Fruit fly (Drosophila melanogaster) ovary, adult (tissue): ENCODE measurements around the gene CG33169.

ENCODE experiments used
- CG17801 ChIP-seq: fragments of 200-800 bp; optimal IDR thresholded peaks from 2 replicates; lab custom pipeline; 2019; ENCODE audit warnings: missing biosample characterization, mild to moderate bottlenecking, missing genetic modification characterization, moderate library complexity; ENCODE audit not compliant: partially characterized antibody

Gene CG33169

DNA sequence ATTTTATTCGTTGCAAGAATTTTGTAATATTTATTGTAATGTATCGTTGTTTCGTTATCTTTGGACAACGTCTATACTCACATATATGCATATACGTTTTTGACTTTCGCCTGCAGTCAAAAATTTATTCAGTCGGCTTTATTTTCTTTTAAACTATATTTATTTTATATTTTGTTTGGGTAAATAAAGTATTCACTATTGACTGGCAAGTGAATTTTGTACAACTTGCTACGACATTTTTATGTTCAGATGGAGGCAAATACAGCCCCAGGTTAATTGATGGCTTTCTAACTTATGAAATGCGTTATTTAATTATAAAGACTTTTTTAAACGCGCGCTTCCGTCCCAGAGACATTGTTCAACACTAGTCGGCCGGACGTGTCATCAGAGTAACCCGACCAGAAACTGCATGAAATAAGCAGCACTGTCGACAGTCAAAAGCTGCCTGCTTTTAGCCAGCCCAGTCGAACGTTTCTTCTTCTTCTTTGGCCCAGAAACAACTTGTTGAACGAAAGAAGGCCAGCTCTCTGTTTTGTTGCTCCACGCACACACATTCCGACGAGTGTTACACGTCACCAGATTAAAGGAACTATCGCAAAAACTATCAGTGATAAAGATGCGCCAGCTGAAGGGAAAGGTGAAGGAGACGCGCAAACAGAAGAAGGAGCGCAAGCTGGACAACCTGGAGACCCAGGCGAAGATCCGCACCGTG, at the start of gene CG33169:
Gene CG33169 (plus strand): TSS at position 498 of the 712 bp plus-strand sequence.
- peak; percentile 49 for TF ChIP-seq CG17801 (GFP tag; lab: Kevin White, UChicago)

DNA sequence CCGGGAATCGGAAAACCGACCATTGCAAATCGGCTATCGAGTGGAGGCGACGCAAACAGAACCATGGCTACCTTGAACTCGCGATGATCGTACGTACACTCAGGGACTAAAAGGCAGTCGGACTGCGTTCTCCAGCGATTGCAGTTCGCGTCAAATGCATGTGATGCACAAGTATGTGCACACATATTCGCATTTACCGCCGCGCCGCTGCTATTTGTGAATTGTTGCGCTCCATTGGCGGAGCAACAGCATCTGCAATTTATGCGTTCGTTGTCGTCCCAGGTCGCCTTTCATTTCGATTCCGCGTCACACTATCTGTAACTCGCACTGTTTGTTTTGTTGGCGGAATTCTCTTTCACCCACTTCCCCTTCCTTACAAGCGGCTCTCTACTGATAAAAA, 43.5 kb upstream of the CG33169 start:
- no peak for TF ChIP-seq CG17801 (GFP tag; lab: Kevin White, UChicago)

DNA sequence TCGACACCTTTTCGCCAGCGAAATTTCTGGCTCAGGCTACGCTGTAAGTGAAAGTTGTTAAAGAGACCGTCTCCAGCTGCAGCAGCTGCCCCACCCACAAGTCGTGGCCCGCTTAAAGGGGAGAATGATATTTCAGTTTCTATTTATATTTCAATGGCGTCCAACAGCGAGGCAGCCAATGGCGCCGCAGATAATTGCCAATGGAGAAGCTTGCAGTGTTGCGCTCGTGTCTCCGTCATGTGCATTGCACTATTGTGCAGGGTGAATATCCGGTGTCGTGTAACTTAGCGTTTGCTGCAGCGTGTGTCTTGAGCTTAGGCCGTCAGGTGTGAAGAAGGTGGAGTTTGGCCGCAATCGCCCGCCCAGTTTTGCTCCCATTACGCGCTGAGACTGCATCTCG, 42.3 kb upstream of the CG33169 start:
- TF ChIP-seq CG17801 (GFP tag; lab: Kevin White, UChicago), result no peak

DNA sequence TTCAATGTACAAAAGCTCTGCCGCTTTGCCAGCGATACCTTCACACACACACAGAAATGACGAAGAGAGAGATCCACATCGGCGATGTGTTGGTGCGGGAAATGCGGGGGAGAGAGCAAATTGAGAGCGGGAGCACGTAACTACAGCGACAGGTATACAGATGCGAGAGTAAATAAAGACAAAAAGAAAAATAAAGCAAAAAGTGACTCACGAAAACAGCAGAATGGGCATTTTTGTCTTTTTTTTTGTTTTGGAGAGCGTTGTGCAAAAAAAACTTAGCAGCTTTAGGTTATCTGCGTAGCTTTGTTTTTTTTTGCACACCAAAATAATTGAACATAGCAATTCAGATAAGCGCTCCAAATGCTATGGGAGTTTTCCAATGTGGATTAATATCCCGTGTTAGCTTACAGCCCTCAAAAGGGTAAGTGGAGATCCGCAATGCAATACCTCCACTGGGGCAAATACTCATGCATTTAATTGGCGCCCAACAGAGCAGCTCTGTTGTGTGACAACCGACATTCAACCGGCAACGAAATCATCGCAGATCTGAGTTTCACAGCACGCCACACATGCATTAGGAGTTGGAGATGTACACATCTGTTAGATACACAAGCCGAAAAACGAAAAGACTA, 41.0 kb upstream of the CG33169 start:
- TF ChIP-seq CG17801 (GFP tag; lab: Kevin White, UChicago), result peak; percentile 97

DNA sequence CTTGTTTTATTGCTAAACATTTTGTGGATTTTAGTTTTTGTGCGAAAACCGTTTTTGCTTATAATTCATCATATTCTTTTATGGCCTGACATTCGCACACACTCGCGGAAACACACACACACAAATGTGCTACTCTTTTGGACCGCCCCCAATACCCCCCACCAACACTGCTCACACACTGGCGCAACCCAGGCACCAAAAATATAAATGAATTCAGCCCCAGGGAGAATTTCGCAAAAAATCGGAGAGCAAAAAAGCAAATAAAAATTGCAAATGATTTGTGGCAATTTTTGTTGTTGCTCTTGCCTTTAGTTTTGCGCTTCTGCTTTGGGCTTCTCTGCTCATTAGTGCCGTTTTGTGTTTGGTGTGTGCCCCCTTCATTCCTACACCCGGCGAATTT, 40.4 kb upstream of the CG33169 start:
- TF ChIP-seq CG17801 (GFP tag; lab: Kevin White, UChicago), result no peak

DNA sequence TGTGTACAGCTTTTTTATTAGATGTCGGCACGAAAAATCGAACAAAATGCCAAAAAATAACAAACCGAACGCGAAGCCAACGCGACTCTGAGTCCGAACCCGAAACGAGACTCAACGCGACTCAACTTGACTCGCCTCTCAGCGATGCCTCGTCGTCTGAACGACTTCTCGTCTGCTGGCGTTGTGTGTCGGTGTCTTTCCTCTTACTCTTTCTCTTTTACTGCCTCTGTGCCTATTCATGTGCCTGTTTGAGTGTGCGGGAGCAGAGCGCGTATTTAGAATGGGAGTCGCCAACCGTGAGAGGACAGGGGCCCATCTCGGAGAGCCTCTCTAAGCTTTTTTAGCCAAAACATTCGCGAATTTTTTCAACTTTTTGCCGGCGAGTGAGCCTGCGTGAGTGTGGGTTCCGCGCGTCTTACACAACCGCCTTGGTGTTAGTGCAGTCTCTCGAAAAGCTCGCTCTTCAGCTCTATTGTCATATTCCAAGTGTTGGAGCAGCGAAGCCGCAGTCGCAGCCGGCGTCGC, 38.9 kb upstream of the CG33169 start:
- TF ChIP-seq CG17801 (GFP tag; lab: Kevin White, UChicago), result peak; percentile 43

- peak; percentile 84 for TF ChIP-seq CG17801 (GFP tag; lab: Kevin White, UChicago)
Observed at dm6 chr3L:22826236-22826635, 37.4 kb upstream of the CG33169 start.

- peak; percentile 71 for TF ChIP-seq CG17801 (GFP tag; lab: Kevin White, UChicago)
Observed at dm6 chr3L:22830132-22830697, 33.4 kb upstream of the CG33169 start.

dm6 chr3L:22835144-22835964, 28.3 kb upstream of the CG33169 start, which contains the start of gene jim:
Gene jim, minus strand, starts transcription at chr3L:22835194.
- peak; percentile 21 for TF ChIP-seq CG17801 (GFP tag; lab: Kevin White, UChicago)

- TF ChIP-seq CG17801 (GFP tag; lab: Kevin White, UChicago), result no peak
Observed at dm6 chr3L:22836768-22837167, 26.9 kb upstream of the CG33169 start, which contains the start of the genes CG11226 and CG45428. Gene CG11226, plus strand, starts transcription at chr3L:22837068. Gene CG45428, minus strand, starts transcription at chr3L:22837070.

- TF ChIP-seq CG17801 (GFP tag; lab: Kevin White, UChicago), result no peak
Observed at dm6 chr3L:22837651-22838614, 25.7 kb upstream of the CG33169 start.

DNA sequence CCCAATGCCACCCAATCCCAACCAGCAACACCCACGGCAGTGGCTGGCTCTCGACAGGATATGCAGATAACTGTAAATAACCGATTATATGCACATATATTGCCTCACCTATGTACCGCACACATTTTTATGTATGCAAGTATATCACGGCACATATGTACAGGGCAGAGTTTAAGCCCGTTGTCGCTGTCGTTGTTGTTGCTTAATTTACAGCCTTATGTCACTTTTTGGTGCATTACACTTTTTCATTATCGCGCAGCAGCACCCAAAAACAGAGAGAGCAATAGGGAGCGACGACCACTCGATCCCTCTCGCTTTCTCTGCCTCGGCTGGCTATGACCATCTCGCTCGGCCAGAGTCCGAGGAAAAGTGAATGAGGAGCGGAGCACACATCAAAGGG, 24.4 kb upstream of the CG33169 start:
- no peak for TF ChIP-seq CG17801 (GFP tag; lab: Kevin White, UChicago)

DNA sequence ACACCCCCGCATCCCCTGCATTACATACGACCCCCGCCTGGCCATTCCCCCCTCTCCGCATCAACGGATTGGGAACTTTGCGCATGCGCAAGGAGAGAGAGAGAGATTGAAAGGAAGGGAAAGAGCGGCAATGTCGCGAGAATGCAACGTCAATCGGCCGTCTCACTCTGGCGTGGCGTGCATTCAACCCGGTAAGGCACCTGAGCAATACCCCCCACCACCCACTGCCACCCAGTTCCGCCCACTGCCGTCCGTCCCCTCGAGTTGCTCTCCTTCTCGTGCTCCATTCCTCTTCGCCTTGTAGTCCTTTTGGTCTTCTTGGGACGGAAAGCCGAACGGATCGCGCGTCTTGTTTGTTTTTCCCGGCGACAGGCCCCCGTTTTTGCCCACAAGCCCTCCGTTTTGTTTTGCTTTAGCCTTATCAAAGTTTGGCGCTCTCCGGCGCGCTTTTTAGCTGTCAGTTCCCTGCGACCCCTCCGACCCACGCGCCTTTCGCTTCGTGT, 23.9 kb upstream of the CG33169 start:
- TF ChIP-seq CG17801 (GFP tag; lab: Kevin White, UChicago), result no peak
